Worm (Caenorhabditis elegans): Measurements from ENCODE around the gene F22H10.11.

Gene F22H10.11

ce11 chrX:16641678-16642077 is 46.2 kb downstream of the F22H10.11 start:
- TF ChIP-seq mdl-1 (tag; optimal IDR thresholded peaks at IDR 0.05), result no peak
- TF ChIP-seq hmg-11 (tag; optimal IDR thresholded peaks at IDR 0.05), result no peak
- no peak for TF ChIP-seq nhr-43 (tag; optimal IDR thresholded peaks at IDR 0.05; ENCODE audit: poor library complexity, severe bottlenecking)
- TF ChIP-seq lin-39 (tag; optimal IDR thresholded peaks at IDR 0.05), result no peak
- no peak for TF ChIP-seq nhr-11 (tag; optimal IDR thresholded peaks at IDR 0.05)
- TF ChIP-seq nhr-12 (tag; optimal IDR thresholded peaks at IDR 0.05), result no peak
- TF ChIP-seq ztf-4 (tag; optimal IDR thresholded peaks at IDR 0.05), result no peak
- no peak for TF ChIP-seq lin-15B (tag; optimal IDR thresholded peaks at IDR 0.05)
- no peak for TF ChIP-seq nhr-77 (tag; optimal IDR thresholded peaks at IDR 0.05)
- TF ChIP-seq fos-1 (tag; optimal IDR thresholded peaks at IDR 0.05), result no peak
- TF ChIP-seq nfya-1 (tag; optimal IDR thresholded peaks at IDR 0.05; ENCODE audit: insufficient read depth), result no peak
- no peak for TF ChIP-seq tbx-2 (tag; optimal IDR thresholded peaks at IDR 0.05)
- TF ChIP-seq skn-1 (tag; optimal IDR thresholded peaks at IDR 0.05), result no peak

All from whole organism, L3 larva.